Fruit fly (Drosophila melanogaster) whole organism, pupa: ENCODE measurements around the gene Hsp67Ba.
A peak's percentile ranks its signal among the peaks of the same experiment; 100 is the strongest.

ENCODE experiments used
- CG12605 ChIP-seq: fragments of 200-800 bp; sonication (Bioruptor generic); IDR thresholded peaks from 2 replicates; pipeline ENCODE4 v1.3.6; 2022; ENCODE audit warnings: missing biosample characterization, missing genetic modification characterization
- CG13204 ChIP-seq: fragments of 200-800 bp; sonication (Bioruptor generic); optimal IDR thresholded peaks from 2 replicates; lab custom pipeline; 2018; ENCODE audit warnings: missing biosample characterization, mild to moderate bottlenecking, missing genetic modification characterization, moderate library complexity
- CG32121 ChIP-seq: fragments of 200-800 bp; sonication (Bioruptor generic); IDR thresholded peaks from 2 replicates; pipeline ENCODE4 v1.3.6; 2022; ENCODE audit warnings: missing biosample characterization, missing genetic modification characterization
- CG4496 ChIP-seq: fragments of 200-800 bp; sonication (Bioruptor generic); IDR thresholded peaks from 3 replicates; pipeline ENCODE4 v1.3.6; 2022; ENCODE audit warnings: missing biosample characterization, missing genetic modification characterization
- CG8301 ChIP-seq: fragments of 200-800 bp; sonication (Bioruptor generic); optimal IDR thresholded peaks from 2 replicates; lab custom pipeline; 2018; ENCODE audit warnings: missing biosample characterization, mild to moderate bottlenecking, missing genetic modification characterization
- CG9948 ChIP-seq: fragments of 200-800 bp; sonication (Bioruptor generic); optimal IDR thresholded peaks from 2 replicates; lab custom pipeline; 2018; ENCODE audit warnings: missing biosample characterization, mild to moderate bottlenecking, missing genetic modification characterization, moderate library complexity
- D1 ChIP-seq: fragments of 200-800 bp; sonication (Bioruptor generic); optimal IDR thresholded peaks from 2 replicates; lab custom pipeline; 2018; ENCODE audit warnings: missing biosample characterization, mild to moderate bottlenecking, missing genetic modification characterization, moderate library complexity
- EcR ChIP-seq: fragments of 200-800 bp; sonication (Bioruptor generic); optimal IDR thresholded peaks from 3 replicates; lab custom pipeline; 2019; ENCODE audit warnings: missing biosample characterization, missing genetic modification characterization, mild to moderate bottlenecking, moderate library complexity, missing genetic modification reagents
- Pif1A ChIP-seq: fragments of 200-800 bp; sonication (Bioruptor generic); optimal IDR thresholded peaks from 3 replicates; lab custom pipeline; 2016; ENCODE audit warnings: missing biosample characterization, missing genetic modification characterization
- Snoo ChIP-seq: fragments of 200-800 bp; sonication (Bioruptor generic); optimal IDR thresholded peaks from 3 replicates; lab custom pipeline; 2017; ENCODE audit warnings: missing biosample characterization, mild to moderate bottlenecking, missing genetic modification characterization, inconsistent platforms

DNA sequence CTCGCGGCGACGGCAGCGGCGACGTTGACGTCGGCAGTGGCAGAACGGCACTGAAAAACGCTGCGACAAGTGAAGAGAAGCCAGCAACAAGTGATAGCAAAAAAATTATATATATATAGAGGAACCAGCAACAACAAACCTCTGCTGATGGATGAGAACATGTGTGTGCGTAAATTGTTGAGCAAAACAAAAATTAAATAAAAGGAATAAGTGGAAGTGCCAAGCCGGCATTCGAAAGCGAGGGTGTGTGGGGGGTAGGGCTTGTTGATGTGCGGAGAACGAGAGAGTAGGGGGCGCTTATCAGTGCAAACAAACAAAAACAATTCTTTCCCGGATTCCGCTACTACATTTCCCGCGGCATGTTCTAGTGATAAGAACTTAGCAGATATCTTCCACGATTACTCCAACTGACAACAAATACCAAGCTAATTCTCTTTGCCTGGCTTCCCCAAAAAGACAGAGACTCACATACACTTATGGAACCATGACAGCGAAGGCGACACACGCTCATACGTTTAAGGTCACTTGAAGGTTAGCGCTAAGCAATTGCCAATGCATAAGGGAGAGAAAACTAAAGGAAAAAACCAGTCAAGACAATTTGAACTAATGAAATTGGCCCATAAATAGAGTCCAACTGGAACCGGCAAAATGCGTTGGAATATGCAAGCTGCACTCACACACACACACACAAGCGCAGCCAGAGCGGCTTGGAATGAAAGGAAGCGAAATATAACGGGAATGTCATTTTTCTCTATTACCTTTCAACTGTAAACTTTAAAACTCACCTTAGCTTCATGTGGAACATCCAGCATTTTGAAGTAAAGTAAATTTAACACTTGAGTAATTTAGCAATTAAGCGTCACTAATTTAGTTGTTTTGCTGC lies 21.3 kb downstream of the Hsp67Ba start:
- TF ChIP-seq CG12605 (GFP tag; lab: Robert Waterston, UW), result peak; percentile 72
- peak; percentile 51; the same call in 1 of the 2 replicates for TF ChIP-seq CG32121 (GFP tag; lab: Robert Waterston, UW)
- no peak for TF ChIP-seq EcR (GFP tag; lab: Kevin White, UChicago)
- TF ChIP-seq CG9948 (tag; lab: Kevin White, UChicago), result peak; percentile 11
- TF ChIP-seq Snoo (tag; lab: Kevin White, UChicago), result no peak
- TF ChIP-seq CG8301 (tag; lab: Kevin White, UChicago), result peak; percentile 30
- no peak for TF ChIP-seq D1 (tag; lab: Kevin White, UChicago)
- TF ChIP-seq Pif1A, result peak; percentile 18
- no peak for TF ChIP-seq CG13204 (GFP tag; lab: Kevin White, UChicago)
- TF ChIP-seq CG4496, result peak; percentile 65
